Worm (Caenorhabditis elegans) whole organism, L4 larva: Measurements from ENCODE around the gene fbxa-48.

Experiments
- D1046.2 ChIP-seq: fragments of 200-800 bp; sonication (Bioruptor generic); IDR thresholded peaks from 2 replicates; pipeline ENCODE4 v1.3.6; 2022; ENCODE audit warnings: missing genetic modification characterization, missing compliant biosample characterization
- R02D3.7 ChIP-seq: fragments of 150-350 bp; sonication (generic microtip); optimal IDR thresholded peaks from 3 replicates; lab custom pipeline; 2014; ENCODE audit warnings: missing biosample characterization, missing genetic modification characterization
- T26A8.4 ChIP-seq: fragments of 200-800 bp; sonication (Bioruptor generic); IDR thresholded peaks from 2 replicates; pipeline ENCODE4 v1.3.6; 2022; ENCODE audit warnings: missing genetic modification characterization, missing compliant biosample characterization
- Y105C5A.15 ChIP-seq: fragments of 200-800 bp; sonication (Bioruptor generic); IDR thresholded peaks from 2 replicates; pipeline ENCODE4 v1.3.6; 2022; ENCODE audit warnings: missing genetic modification characterization, missing compliant biosample characterization
- Y75B8A.6 ChIP-seq: fragments of 200-800 bp; sonication (Bioruptor generic); IDR thresholded peaks from 2 replicates; pipeline ENCODE4 v1.3.6; 2022; ENCODE audit warnings: missing genetic modification reagents, missing genetic modification characterization, missing compliant biosample characterization
- aha-1 ChIP-seq: fragments of 150-350 bp; peaks from one replicate; lab custom pipeline; 2014; ENCODE audit warnings: missing biosample characterization, missing genetic modification characterization
- ceh-44 ChIP-seq: fragments of 200-800 bp; sonication (Bioruptor generic); IDR thresholded peaks from 2 replicates; pipeline ENCODE4 v1.3.6; 2022; ENCODE audit warnings: missing genetic modification reagents, missing genetic modification characterization, missing compliant biosample characterization
- ceh-82 ChIP-seq: sonication (generic microtip); optimal IDR thresholded peaks from 2 replicates; lab custom pipeline; 2017; ENCODE audit warnings: missing biosample characterization, missing genetic modification characterization
- daf-16 ChIP-seq, 3 experiments: sonication (generic microtip); optimal IDR thresholded peaks; 2 replicates each; lab custom pipeline; 2016 to 2017; ENCODE audit warnings: missing genetic modification characterization in 3 of 3, missing genetic modification reagents in 3 of 3, mild to moderate bottlenecking in 2 of 3, missing compliant biosample characterization in 2 of 3, missing biosample characterization in 1 of 3, moderate library complexity in 1 of 3
- dpl-1 ChIP-seq: fragments of 150-350 bp; optimal IDR thresholded peaks from 2 replicates; lab custom pipeline; 2014; ENCODE audit warnings: missing biosample characterization, missing genetic modification reagents, missing genetic modification characterization
- dve-1 ChIP-seq: sonication (generic microtip); optimal IDR thresholded peaks from 2 replicates; lab custom pipeline; 2017; ENCODE audit warnings: antibody characterized with exemption, mild to moderate bottlenecking, missing genetic modification characterization, missing compliant biosample characterization; ENCODE audit not compliant: insufficient read depth
- hif-1 ChIP-seq, 2 experiments: sonication (generic microtip); optimal IDR thresholded peaks; 2 replicates each; lab custom pipeline; 2016 to 2017; ENCODE audit warnings: missing compliant biosample characterization in 2 of 2, missing genetic modification characterization in 2 of 2, missing genetic modification reagents in 2 of 2, missing genotype in 2 of 2, mild to moderate bottlenecking in 1 of 2
- jun-1 ChIP-seq: fragments of 150-350 bp; optimal IDR thresholded peaks from 2 replicates; lab custom pipeline; 2014; ENCODE audit warnings: missing biosample characterization, missing genetic modification reagents, missing genetic modification characterization
- lin-1 ChIP-seq: fragments of 200-800 bp; sonication (Bioruptor generic); IDR thresholded peaks from 2 replicates; pipeline ENCODE4 v1.3.6; 2022; ENCODE audit warnings: missing genetic modification reagents, missing genetic modification characterization, missing compliant biosample characterization
- lin-29 ChIP-seq: fragments of 200-800 bp; sonication (Bioruptor generic); IDR thresholded peaks from 2 replicates; pipeline ENCODE4 v1.3.6; 2022; ENCODE audit warnings: missing genetic modification reagents, missing genetic modification characterization, missing compliant biosample characterization
- lin-38 ChIP-seq: fragments of 200-800 bp; sonication (Bioruptor generic); IDR thresholded peaks from 2 replicates; pipeline ENCODE4 v1.3.6; 2022; ENCODE audit warnings: missing genetic modification reagents, missing genetic modification characterization, missing compliant biosample characterization
- lir-3 ChIP-seq: sonication (generic microtip); optimal IDR thresholded peaks from 2 replicates; lab custom pipeline; 2016; ENCODE audit warnings: mild to moderate bottlenecking, missing genetic modification characterization, missing compliant biosample characterization
- madf-5 ChIP-seq, 2 experiments: fragments of 200-800 bp; sonication (Bioruptor generic); IDR thresholded peaks; 2 replicates each; pipeline ENCODE4 v1.3.6; 2022; ENCODE audit warnings: missing compliant biosample characterization in 2 of 2, missing genetic modification characterization in 2 of 2
- madf-9 ChIP-seq: fragments of 200-800 bp; sonication (Bioruptor generic); conservative IDR thresholded peaks from 2 replicates; pipeline ENCODE4 v1.3.6; 2022; ENCODE audit warnings: missing genetic modification reagents, missing genetic modification characterization, missing compliant biosample characterization
- mdl-1 ChIP-seq, 2 experiments: fragments of 150-350 bp in 1 of 2; sonication (generic microtip) in 1 of 2; optimal IDR thresholded peaks; 2 replicates each; lab custom pipeline; 2014 to 2017; ENCODE audit warnings: missing biosample characterization in 2 of 2, missing genetic modification characterization in 2 of 2
- nhr-11 ChIP-seq: fragments of 150-350 bp; optimal IDR thresholded peaks from 2 replicates; lab custom pipeline; 2014; ENCODE audit warnings: missing biosample characterization, missing genetic modification characterization
- nhr-25 ChIP-seq: sonication (generic microtip); optimal IDR thresholded peaks from 2 replicates; lab custom pipeline; 2017; ENCODE audit warnings: missing genetic modification characterization, mild to moderate bottlenecking, missing compliant biosample characterization, antibody characterized with exemption, moderate library complexity, borderline replicate concordance; ENCODE audit not compliant: insufficient read depth
- nhr-41 ChIP-seq: fragments of 200-800 bp; sonication (Bioruptor generic); IDR thresholded peaks from 2 replicates; pipeline ENCODE4 v1.3.6; 2022; ENCODE audit warnings: missing genetic modification reagents, missing genetic modification characterization, missing compliant biosample characterization
- nhr-76 ChIP-seq: fragments of 150-350 bp; optimal IDR thresholded peaks from 2 replicates; lab custom pipeline; 2014; ENCODE audit warnings: missing biosample characterization, missing genetic modification characterization
- pha-4 ChIP-seq, 2 experiments: fragments of 150-350 bp in 1 of 2; fragments of 200-800 bp in 1 of 2; sonication (Bioruptor generic) in 1 of 2; IDR thresholded peaks in 1 of 2; optimal IDR thresholded peaks in 1 of 2; 2 replicates each; pipeline versions ENCODE4 v1.3.6 to Lab custom; 2014 to 2022; ENCODE audit warnings: missing genetic modification characterization in 2 of 2, missing genetic modification reagents in 2 of 2, missing biosample characterization in 1 of 2, missing compliant biosample characterization in 1 of 2
- php-3 ChIP-seq: fragments of 200-800 bp; sonication (Bioruptor generic); IDR thresholded peaks from 2 replicates; pipeline ENCODE4 v1.3.6; 2022; ENCODE audit warnings: missing genetic modification reagents, missing genetic modification characterization, missing compliant biosample characterization
- pqm-1 ChIP-seq: sonication (generic microtip); optimal IDR thresholded peaks from 2 replicates; lab custom pipeline; 2017; ENCODE audit warnings: missing biosample characterization, missing genetic modification characterization
- rbr-2 ChIP-seq: sonication (generic microtip); optimal IDR thresholded peaks from 2 replicates; lab custom pipeline; 2016; ENCODE audit warnings: missing genotype, missing genetic modification characterization, missing compliant biosample characterization
- set-16 ChIP-seq: fragments of 200-800 bp; sonication (Bioruptor generic); IDR thresholded peaks from 2 replicates; pipeline ENCODE4 v1.3.6; 2022; ENCODE audit warnings: missing genetic modification reagents, missing genetic modification characterization, missing compliant biosample characterization
- snpc-4 ChIP-seq: fragments of 150-350 bp; optimal IDR thresholded peaks from 2 replicates; lab custom pipeline; 2014; ENCODE audit warnings: missing biosample characterization, missing genetic modification characterization
- tag-97 ChIP-seq: fragments of 200-800 bp; sonication (Bioruptor generic); IDR thresholded peaks from 2 replicates; pipeline ENCODE4 v1.3.6; 2022; ENCODE audit warnings: missing genetic modification characterization, missing compliant biosample characterization
- unc-130 ChIP-seq: sonication (generic microtip); optimal IDR thresholded peaks from 2 replicates; lab custom pipeline; 2016; ENCODE audit warnings: missing genetic modification reagents, missing genetic modification characterization, missing compliant biosample characterization
- unc-39 ChIP-seq: sonication (generic microtip); optimal IDR thresholded peaks from 2 replicates; lab custom pipeline; 2017; ENCODE audit warnings: missing biosample characterization, missing genetic modification characterization
- unc-62 ChIP-seq, 3 experiments: fragments of 150-350 bp in 1 of 3; sonication (generic microtip); optimal IDR thresholded peaks in 2 of 3; peaks in 1 of 3; 1 replicate in 1 of 3; 2 replicates in 2 of 3; lab custom pipeline; 2014 to 2017; ENCODE audit warnings: missing biosample characterization in 3 of 3, missing genetic modification characterization in 3 of 3, missing genetic modification reagents in 3 of 3, missing genotype in 1 of 3
- zag-1 ChIP-seq: fragments of 150-350 bp; optimal IDR thresholded peaks from 2 replicates; lab custom pipeline; 2014; ENCODE audit warnings: missing biosample characterization, missing genetic modification characterization
- ztf-7 ChIP-seq: fragments of 150-350 bp; optimal IDR thresholded peaks from 2 replicates; lab custom pipeline; 2014; ENCODE audit warnings: missing biosample characterization, missing genetic modification characterization

fbxa-48 gene

DNA sequence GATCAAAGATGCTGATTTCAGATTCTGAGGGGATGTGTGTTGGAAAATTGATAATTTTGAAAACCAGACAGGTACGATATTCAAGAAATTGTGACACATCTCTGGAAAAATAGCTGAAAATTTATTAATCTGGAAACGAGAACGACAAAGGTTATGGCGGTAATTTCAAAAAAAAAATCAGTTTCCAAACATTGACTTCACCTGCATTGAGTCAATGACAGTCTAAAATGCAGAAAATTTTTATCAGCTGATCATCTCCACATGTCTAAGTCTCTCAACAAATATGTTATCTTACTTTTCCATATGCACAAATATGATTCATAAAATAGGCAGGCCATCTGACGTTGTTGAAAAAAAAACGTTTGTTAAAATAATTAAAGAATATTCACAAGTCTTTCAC, at the start of gene fbxa-48:
Gene fbxa-48, minus strand, starts transcription at position 101 of the 400 bp plus-strand sequence.
- TF ChIP-seq pqm-1 (peak; percentile 5), nhr-25 (tag; lab: Kevin White, UChicago) (no peak), madf-9 (no peak), lin-1 (GFP tag; lab: Robert Waterston, UW) (no peak)
- TF ChIP-seq, all 104 proteins: peak for 1

DNA sequence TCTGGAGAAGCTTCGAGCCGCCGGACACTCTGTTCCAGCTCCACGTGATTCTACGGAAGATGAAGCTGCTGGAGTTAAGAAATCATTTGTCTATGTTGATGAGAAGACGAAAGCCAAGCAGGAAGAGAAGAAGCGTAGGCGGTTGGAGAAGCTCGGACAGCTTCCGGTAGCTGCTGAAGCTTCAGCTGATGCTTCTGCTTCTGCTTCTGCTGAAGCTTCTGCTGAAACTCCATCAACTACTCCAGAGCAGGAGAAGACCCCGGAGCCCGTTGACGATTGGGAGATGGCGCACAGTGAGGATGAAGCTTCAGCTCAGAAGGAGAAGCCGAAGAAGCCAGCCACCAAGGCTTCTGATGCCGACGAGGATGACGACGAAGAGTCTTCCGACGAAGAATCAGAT, 44.5 kb upstream of the fbxa-48 start:
- peak in 1 of 2 experiments; percentile 9 for TF ChIP-seq unc-62 (GFP tag; optimal IDR thresholded peaks at IDR 0.05 in 1 of 2; lab: Kevin White, UChicago)
- no peak for TF ChIP-seq unc-62 (tag; optimal IDR thresholded peaks at IDR 0.05; lab: Kevin White, UChicago)
- TF ChIP-seq R02D3.7 (tag; lab: Kevin White, UChicago), result no peak
- peak; percentile 84 for TF ChIP-seq set-16 (GFP tag; lab: Robert Waterston, UW)
- no peak for TF ChIP-seq ceh-82 (tag; lab: Kevin White, UChicago)
- TF ChIP-seq nhr-76, result no peak

DNA sequence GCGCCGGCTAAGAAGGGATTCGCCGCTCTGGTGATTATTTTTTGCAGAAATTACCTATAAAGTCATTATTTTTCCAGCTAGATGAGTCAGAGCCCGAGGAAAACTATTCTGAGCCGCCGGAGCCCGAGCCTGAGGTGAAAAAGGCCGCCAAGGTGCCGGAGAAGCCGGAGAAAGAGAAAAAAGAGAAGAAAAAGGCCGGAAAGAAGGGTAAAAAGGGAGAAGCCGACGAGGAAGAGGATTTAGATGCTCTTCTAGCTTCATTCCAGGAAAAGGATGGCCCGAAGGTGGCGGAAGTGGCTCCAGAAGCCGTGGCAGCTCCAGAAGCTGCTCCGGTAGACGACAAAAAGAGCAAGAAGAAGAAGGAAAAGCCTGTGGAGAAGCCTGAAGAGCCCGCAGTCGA, 42.7 kb upstream of the fbxa-48 start:
- TF ChIP-seq zag-1 (tag; lab: Kevin White, UChicago) (no peak), unc-62 (GFP tag; optimal IDR thresholded peaks at IDR 0.05 in 1 of 2; lab: Kevin White, UChicago) (peak in 1 of 2 experiments; percentile 41), unc-62 (tag; optimal IDR thresholded peaks at IDR 0.05; lab: Kevin White, UChicago) (no peak), tag-97 (GFP tag; lab: Robert Waterston, UW) (no peak), Y105C5A.15 (GFP tag; lab: Robert Waterston, UW) (no peak), snpc-4 (tag; lab: Kevin White, UChicago) (no peak), pha-4 (GFP tag; IDR thresholded peaks at IDR 0.05; lab: Robert Waterston, UW) (no peak), pha-4 (tag; optimal IDR thresholded peaks at IDR 0.05; lab: Kevin White, UChicago) (no peak), unc-39 (tag; lab: Kevin White, UChicago) (no peak), lir-3 (tag; lab: Kevin White, UChicago) (no peak), ceh-44 (GFP tag; lab: Robert Waterston, UW) (no peak), nhr-11 (tag; lab: Kevin White, UChicago) (no peak), rbr-2 (tag; lab: Kevin White, UChicago) (no peak), ztf-7 (tag; lab: Kevin White, UChicago) (no peak), R02D3.7 (tag; lab: Kevin White, UChicago) (no peak), lin-38 (no peak), php-3 (GFP tag; lab: Robert Waterston, UW) (no peak), dpl-1 (no peak), set-16 (GFP tag; lab: Robert Waterston, UW) (peak; percentile 86), madf-5 (GFP tag; IDR thresholded peaks at IDR 0.05; lab: Robert Waterston, UW) (no peak), pqm-1 (no peak), Y75B8A.6 (GFP tag; lab: Robert Waterston, UW) (no peak), lin-29 (no peak), jun-1 (tag; lab: Kevin White, UChicago) (no peak), unc-130 (GFP tag; lab: Kevin White, UChicago) (no peak), aha-1 (tag; lab: Kevin White, UChicago) (peak; percentile 83), mdl-1 (tag; optimal IDR thresholded peaks at IDR 0.05; lab: Kevin White, UChicago) (no peak)

DNA sequence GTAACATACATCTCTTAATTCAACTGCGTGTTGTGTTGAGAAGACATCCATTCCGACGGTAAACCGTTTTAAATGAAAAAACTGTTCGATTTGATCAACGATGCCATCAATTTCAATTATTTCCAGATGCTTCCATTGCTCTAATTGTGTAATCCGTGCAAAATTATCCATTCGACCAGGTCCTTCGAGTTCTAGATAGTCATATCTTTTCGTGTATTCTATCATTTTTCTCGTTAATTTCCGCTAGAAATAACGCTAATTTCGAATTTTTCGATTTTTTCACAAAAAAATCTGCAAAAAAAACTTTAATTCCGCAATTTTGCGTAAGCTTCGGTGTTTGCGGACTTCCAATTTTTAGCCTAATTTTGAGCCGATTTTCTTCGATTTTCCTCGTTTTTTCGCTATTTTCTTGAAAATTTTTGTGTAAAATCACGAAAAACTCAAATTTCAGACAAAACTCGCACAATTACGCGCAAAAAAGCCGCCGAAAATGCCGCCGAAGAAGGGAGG, 42.1 kb upstream of the fbxa-48 start, which contains the start of the genes fbxa-66 and iffb-1:
Gene fbxa-66, minus strand, starts transcription at position 51 of the 510 bp plus-strand sequence.
Gene iffb-1, plus strand, starts transcription at position 452 of the 510 bp plus-strand sequence.
- no peak for TF ChIP-seq nhr-11 (tag; lab: Kevin White, UChicago)
- TF ChIP-seq nhr-41 (GFP tag; lab: Robert Waterston, UW), result no peak
- no peak for TF ChIP-seq tag-97 (GFP tag; lab: Robert Waterston, UW)
- TF ChIP-seq dpl-1, result peak; percentile 60
- TF ChIP-seq T26A8.4, result no peak
- TF ChIP-seq lin-38, result peak; percentile 47

DNA sequence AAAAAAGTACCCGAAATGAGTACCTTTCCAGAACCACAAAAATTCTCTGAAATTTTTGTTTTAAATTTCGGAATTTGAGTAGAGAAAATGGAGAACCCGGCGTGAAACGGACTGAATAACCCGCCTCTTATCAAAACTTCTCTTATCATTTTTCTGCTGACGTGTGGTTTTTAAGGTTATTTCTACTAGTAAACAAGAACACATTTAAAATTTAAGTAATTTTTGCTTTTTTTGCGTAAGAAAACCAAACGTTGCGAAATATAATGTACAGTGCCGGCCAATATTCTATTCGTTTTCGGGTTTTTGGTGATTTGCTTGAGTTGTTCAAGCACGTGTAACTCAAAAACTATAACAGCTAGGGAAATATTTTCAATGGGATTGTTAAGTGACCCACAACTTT, 39.0 kb upstream of the fbxa-48 start:
- TF ChIP-seq D1046.2 (GFP tag; lab: Robert Waterston, UW) (no peak), hif-1 (tag; optimal IDR thresholded peaks at IDR 0.05; lab: Kevin White, UChicago) (peak in 1 of 2 experiments; percentile 24), dve-1 (tag; lab: Kevin White, UChicago) (peak; percentile 28), daf-16 (GFP tag; optimal IDR thresholded peaks at IDR 0.05; lab: Kevin White, UChicago) (no peak), daf-16 (tag; optimal IDR thresholded peaks at IDR 0.05; lab: Kevin White, UChicago) (peak; percentile 69), ztf-7 (tag; lab: Kevin White, UChicago) (no peak)
